Worm (Caenorhabditis elegans): ENCODE data around the gene msp-33.

msp-33 gene

ce11 chrII:4941541-4942206 lies 49.2 kb upstream of the msp-33 start, which contains the start of gene ZK546.19 (continued):
- TF ChIP-seq unc-62 (GFP tag; optimal IDR thresholded peaks at IDR 0.05): no peak
- peak; percentile 39 for TF ChIP-seq elt-2 (tag; optimal IDR thresholded peaks at IDR 0.05)
- no peak for TF ChIP-seq nhr-47 (tag; optimal IDR thresholded peaks at IDR 0.05)
- no peak for TF ChIP-seq fkh-8 (tag; optimal IDR thresholded peaks at IDR 0.05)
- TF ChIP-seq nhr-85 (tag): peak; percentile 60

- no peak for TF ChIP-seq ceh-90 (tag; optimal IDR thresholded peaks at IDR 0.05)
- no peak for TF ChIP-seq snpc-4 (tag; optimal IDR thresholded peaks at IDR 0.05)
- no peak for TF ChIP-seq ceh-82 (tag; optimal IDR thresholded peaks at IDR 0.05)
- no peak for TF ChIP-seq zip-4 (GFP tag; optimal IDR thresholded peaks at IDR 0.05)
- no peak for TF ChIP-seq Y116A8C.19 (tag; optimal IDR thresholded peaks at IDR 0.05; ENCODE audit: borderline replicate concordance)
- no peak for TF ChIP-seq pqm-1 (tag; optimal IDR thresholded peaks at IDR 0.05)
- no peak for TF ChIP-seq aly-2 (tag; optimal IDR thresholded peaks at IDR 0.05)
- no peak for TF ChIP-seq lin-15B (tag; optimal IDR thresholded peaks at IDR 0.05)
- no peak for TF ChIP-seq elt-3 (tag; optimal IDR thresholded peaks at IDR 0.05)
Observed at ce11 chrII:4941050-4941449, 48.6 kb upstream of the msp-33 start, which contains the start of gene cblc-1. Gene cblc-1 (minus strand): TSS chrII:4941150.

ce11 chrII:4937743-4938142 lies 45.2 kb upstream of the msp-33 start, which contains the start of gene ZK546.4:
Gene ZK546.4 (plus strand): TSS chrII:4938043.
- TF ChIP-seq ets-5 (GFP tag; IDR thresholded peaks at IDR 0.05): no peak

- no peak for TF ChIP-seq ceh-8 (GFP tag; optimal IDR thresholded peaks at IDR 0.05)
- TF ChIP-seq swsn-7 (tag; optimal IDR thresholded peaks at IDR 0.05): no peak
- TF ChIP-seq pax-3 (tag; optimal IDR thresholded peaks at IDR 0.05): no peak
- peak in 1 of 3 experiments; percentile 16 for TF ChIP-seq dpl-1 (GFP tag; optimal IDR thresholded peaks at IDR 0.05)
- TF ChIP-seq lsy-2 (tag; optimal IDR thresholded peaks at IDR 0.05): peak in 1 of 2 experiments; percentile 36
- TF ChIP-seq egl-13 (tag; optimal IDR thresholded peaks at IDR 0.05): no peak
- TF ChIP-seq efl-1 (optimal IDR thresholded peaks at IDR 0.05): peak; percentile 10 to 33
- peak in 1 of 2 experiments; percentile 23 for TF ChIP-seq efl-1 (GFP tag; optimal IDR thresholded peaks at IDR 0.05 in 1 of 2)
- no peak for TF ChIP-seq sptf-1 (tag; optimal IDR thresholded peaks at IDR 0.05)
- TF ChIP-seq pqm-1 (tag; optimal IDR thresholded peaks at IDR 0.05): no peak
- no peak for TF ChIP-seq alr-1 (tag; optimal IDR thresholded peaks at IDR 0.05; ENCODE audit: borderline replicate concordance)
- no peak for TF ChIP-seq hlh-4 (tag; optimal IDR thresholded peaks at IDR 0.05)
- no peak for TF ChIP-seq hlh-17 (GFP tag; optimal IDR thresholded peaks at IDR 0.05; ENCODE audit: borderline replicate concordance)
- TF ChIP-seq fkh-8 (tag; optimal IDR thresholded peaks at IDR 0.05): no peak
- peak in 1 of 2 experiments; percentile 29 for TF ChIP-seq lin-35 (GFP tag; optimal IDR thresholded peaks at IDR 0.05)
- TF ChIP-seq nhr-76 (tag; optimal IDR thresholded peaks at IDR 0.05): no peak
- TF ChIP-seq unc-30 (tag; optimal IDR thresholded peaks at IDR 0.05): no peak
Observed at ce11 chrII:4935518-4935917, 43.0 kb upstream of the msp-33 start, which contains the start of gene ZK546.5. Gene ZK546.5 (plus strand): TSS chrII:4935818.

ce11 chrII:4934954-4935353 lies 42.5 kb upstream of the msp-33 start, which contains the start of gene gst-30:
Gene gst-30 (minus strand): TSS chrII:4935054.
- TF ChIP-seq nhr-28 (tag; optimal IDR thresholded peaks at IDR 0.05) (no peak), ama-1 (optimal IDR thresholded peaks at IDR 0.05) (no peak), skn-1 (tag; optimal IDR thresholded peaks at IDR 0.05) (peak; percentile 35)

Measured in whole organism, L1 larva.